Fruit fly (Drosophila melanogaster): Measurements from ENCODE around the gene CG42852.

dm6 chr3L:16765647-16766628 lies 10.6 kb downstream of the CG42852 start, which contains the start of gene Nrt:
- TF ChIP-seq Lpt (GFP tag; optimal IDR thresholded peaks at IDR 0.05) (peak; percentile 53), pdm3 (GFP tag; optimal IDR thresholded peaks at IDR 0.05) (peak; percentile 47), CG34406 (GFP tag; optimal IDR thresholded peaks at IDR 0.05) (peak; percentile 52), CG6854 (GFP tag; optimal IDR thresholded peaks at IDR 0.05) (peak; percentile 43), CG10631 (GFP tag; optimal IDR thresholded peaks at IDR 0.05) (peak; percentile 49), CG8319 (GFP tag; optimal IDR thresholded peaks at IDR 0.05) (no peak), Sox14 (GFP tag; optimal IDR thresholded peaks at IDR 0.05) (no peak), CG8632 (GFP tag; optimal IDR thresholded peaks at IDR 0.05) (peak; percentile 48), spab (GFP tag; optimal IDR thresholded peaks at IDR 0.05) (peak; percentile 44), Gug (GFP tag; IDR thresholded peaks at IDR 0.05) (no peak), achi (GFP tag; optimal IDR thresholded peaks at IDR 0.05) (peak; percentile 58), vri (GFP tag; optimal IDR thresholded peaks at IDR 0.05) (peak; percentile 61), CG3032 (tag; optimal IDR thresholded peaks at IDR 0.05) (peak; percentile 50)
